Worm (Caenorhabditis elegans) whole organism, late embryonic: ENCODE data around the gene mcm-3AP.

Source experiments
- C08G9.2 ChIP-seq: sonication (generic microtip); optimal IDR thresholded peaks from 2 replicates; lab custom pipeline; 2016; ENCODE audit warnings: mild to moderate bottlenecking, missing genetic modification characterization, moderate library complexity, missing compliant biosample characterization
- ama-1 ChIP-seq: fragments of 150-350 bp; optimal IDR thresholded peaks from 2 replicates; lab custom pipeline; 2014
- ceh-30 ChIP-seq: fragments of 150-350 bp; optimal IDR thresholded peaks from 2 replicates; lab custom pipeline; 2014; ENCODE audit warnings: missing biosample characterization, missing genetic modification characterization
- dve-1 ChIP-seq: sonication (generic microtip); optimal IDR thresholded peaks from 2 replicates; lab custom pipeline; 2017; ENCODE audit warnings: antibody characterized with exemption, mild to moderate bottlenecking, missing genetic modification characterization, missing compliant biosample characterization
- fkh-10 ChIP-seq: fragments of 150-350 bp; optimal IDR thresholded peaks from 2 replicates; lab custom pipeline; 2014; ENCODE audit warnings: missing biosample characterization, missing genetic modification reagents, missing genetic modification characterization
- fkh-6 ChIP-seq: sonication (generic microtip); optimal IDR thresholded peaks from 2 replicates; lab custom pipeline; 2016; ENCODE audit warnings: missing genetic modification characterization, missing compliant biosample characterization
- nhr-11 ChIP-seq: fragments of 150-350 bp; optimal IDR thresholded peaks from 2 replicates; lab custom pipeline; 2014; ENCODE audit warnings: missing biosample characterization, missing genetic modification characterization
- odd-2 ChIP-seq: sonication (generic microtip); optimal IDR thresholded peaks from 2 replicates; lab custom pipeline; 2017; ENCODE audit warnings: antibody characterized with exemption, mild to moderate bottlenecking, missing genetic modification characterization, missing compliant biosample characterization
- pag-3 ChIP-seq: sonication (generic microtip); optimal IDR thresholded peaks from 2 replicates; lab custom pipeline; 2016; ENCODE audit warnings: missing compliant biosample characterization, missing genetic modification characterization, borderline replicate concordance
- pha-4 ChIP-seq: fragments of 150-350 bp; optimal IDR thresholded peaks from 2 replicates; lab custom pipeline; 2018; ENCODE audit warnings: missing biosample characterization, missing genetic modification reagents, missing genetic modification characterization
- rnt-1 ChIP-seq: sonication (generic microtip); optimal IDR thresholded peaks from 2 replicates; lab custom pipeline; 2016; ENCODE audit warnings: missing genetic modification characterization, missing compliant biosample characterization
- tbx-2 ChIP-seq: sonication (generic microtip); optimal IDR thresholded peaks from 2 replicates; lab custom pipeline; 2016; ENCODE audit warnings: missing genetic modification characterization, missing compliant biosample characterization
- ttx-3 ChIP-seq: sonication (generic microtip); optimal IDR thresholded peaks from 2 replicates; lab custom pipeline; 2016; ENCODE audit warnings: missing genetic modification reagents, missing genetic modification characterization, missing compliant biosample characterization
- zip-5 ChIP-seq: sonication (generic microtip); optimal IDR thresholded peaks from 2 replicates; lab custom pipeline; 2016; ENCODE audit warnings: missing genetic modification characterization, missing compliant biosample characterization

DNA sequence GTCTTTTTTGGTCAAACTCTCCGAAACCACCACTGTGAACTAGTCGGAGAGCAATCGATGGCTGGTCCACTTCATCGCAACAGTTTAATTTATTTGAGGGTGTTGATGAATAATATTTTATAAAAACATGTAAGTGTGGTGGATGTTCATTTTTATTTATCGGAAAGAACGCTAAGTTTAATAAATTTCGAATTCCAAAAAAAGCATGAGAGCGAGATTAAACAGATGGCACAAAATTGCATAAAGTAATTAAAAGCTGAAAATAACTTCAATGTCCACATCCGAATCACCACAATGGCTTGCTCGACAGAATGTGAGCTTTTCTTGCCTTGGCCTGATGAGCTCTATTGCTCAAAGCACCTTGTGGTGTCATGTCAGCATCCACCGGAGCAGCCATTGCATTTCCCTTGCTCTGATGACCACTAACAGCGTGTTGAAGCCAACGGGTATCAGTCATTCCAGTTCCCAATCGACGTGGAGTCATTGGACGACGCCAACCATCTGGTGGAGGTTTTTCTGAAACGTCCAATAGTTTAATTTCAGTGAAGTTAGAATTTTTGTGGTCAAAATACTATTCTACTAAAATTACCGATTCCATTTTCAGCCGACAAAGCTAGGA lies 35.4 kb downstream of the mcm-3AP start:
- TF ChIP-seq ttx-3 (tag; lab: Kevin White, UChicago) = no peak
- no peak for TF ChIP-seq pag-3 (tag; lab: Kevin White, UChicago)
- no peak for TF ChIP-seq fkh-6
- no peak for TF ChIP-seq dve-1 (tag; lab: Kevin White, UChicago)
- TF ChIP-seq odd-2 (tag; lab: Kevin White, UChicago) = no peak
- no peak for TF ChIP-seq C08G9.2
- TF ChIP-seq nhr-11 (tag; lab: Kevin White, UChicago) = no peak
- TF ChIP-seq zip-5 = no peak
- TF ChIP-seq fkh-10 = no peak
- TF ChIP-seq rnt-1 (tag; lab: Kevin White, UChicago) = no peak
- no peak for TF ChIP-seq pha-4 (tag; lab: Kevin White, UChicago)
- peak; percentile 13 for TF ChIP-seq ama-1 (lab: Kevin White, UChicago)
- TF ChIP-seq tbx-2 (tag; lab: Kevin White, UChicago) = no peak
- no peak for TF ChIP-seq ceh-30 (tag; lab: Kevin White, UChicago)
